Worm (Caenorhabditis elegans) whole organism, young adult: ENCODE data around the gene C08H9.18.
A peak's percentile ranks its signal among the peaks of the same experiment; 100 is the strongest.

ENCODE experiments used
- B0035.1 ChIP-seq: sonication (generic microtip); optimal IDR thresholded peaks from 2 replicates; lab custom pipeline; 2016; ENCODE audit warnings: missing genetic modification characterization, mild to moderate bottlenecking, missing compliant biosample characterization, missing genotype, missing genetic modification reagents
- B0336.3 ChIP-seq: fragments of 200-800 bp; sonication (Bioruptor generic); IDR thresholded peaks from 2 replicates; pipeline ENCODE4 v1.3.6; 2022; ENCODE audit warnings: missing genetic modification characterization, missing compliant biosample characterization
- F37B4.10 ChIP-seq: fragments of 200-800 bp; sonication (Bioruptor generic); IDR thresholded peaks from 2 replicates; pipeline ENCODE4 v1.3.6; 2022; ENCODE audit warnings: missing genetic modification characterization, missing compliant biosample characterization
- F49E8.2 ChIP-seq: sonication (generic microtip); optimal IDR thresholded peaks from 3 replicates; lab custom pipeline; 2017; ENCODE audit warnings: missing genetic modification characterization, mild to moderate bottlenecking, missing compliant biosample characterization, antibody characterized with exemption, moderate library complexity; ENCODE audit not compliant: insufficient read depth
- F55B11.4 ChIP-seq: sonication (generic microtip); optimal IDR thresholded peaks from 2 replicates; lab custom pipeline; 2016; ENCODE audit warnings: missing compliant biosample characterization, missing genetic modification characterization, borderline replicate concordance; ENCODE audit not compliant: insufficient read depth
- F57C9.4 ChIP-seq: sonication (generic microtip); optimal IDR thresholded peaks from 2 replicates; lab custom pipeline; 2017; ENCODE audit warnings: mild to moderate bottlenecking, missing genetic modification characterization, missing compliant biosample characterization
- K11D2.4 ChIP-seq: fragments of 200-800 bp; sonication (Bioruptor generic); IDR thresholded peaks from 2 replicates; pipeline ENCODE4 v1.3.6; 2022; ENCODE audit warnings: missing genetic modification reagents, missing genetic modification characterization, missing compliant biosample characterization
- K12H6.12 ChIP-seq: fragments of 200-800 bp; sonication (Bioruptor generic); optimal IDR thresholded peaks from 2 replicates; lab custom pipeline; 2018; ENCODE audit warnings: mild to moderate bottlenecking, missing genetic modification characterization, missing compliant biosample characterization
- Y53G8AR.9 ChIP-seq: fragments of 200-800 bp; sonication (Bioruptor generic); conservative IDR thresholded peaks from 2 replicates; pipeline ENCODE4 v1.3.6; 2022; ENCODE audit warnings: missing genetic modification reagents, missing genetic modification characterization, missing compliant biosample characterization
- Y67H2A.10 ChIP-seq: fragments of 200-800 bp; sonication (Bioruptor generic); conservative IDR thresholded peaks from 2 replicates; pipeline ENCODE4 v1.3.6; 2022; ENCODE audit warnings: missing genetic modification reagents, missing genetic modification characterization, missing compliant biosample characterization
- Y79H2A.3 ChIP-seq: fragments of 200-800 bp; sonication (Bioruptor generic); conservative IDR thresholded peaks from 2 replicates; pipeline ENCODE4 v1.3.6; 2022; ENCODE audit warnings: missing genetic modification reagents, missing genetic modification characterization, missing compliant biosample characterization
- ZK185.1 ChIP-seq: sonication (generic microtip); optimal IDR thresholded peaks from 2 replicates; lab custom pipeline; 2016; ENCODE audit warnings: mild to moderate bottlenecking, missing genetic modification characterization, missing compliant biosample characterization; ENCODE audit not compliant: poor library complexity, severe bottlenecking
- aptf-2 ChIP-seq: fragments of 200-800 bp; sonication (Bioruptor generic); conservative IDR thresholded peaks from 2 replicates; pipeline ENCODE4 v1.3.6; 2022; ENCODE audit warnings: missing genetic modification reagents, missing genetic modification characterization, missing compliant biosample characterization
- aptf-3 ChIP-seq: fragments of 200-800 bp; sonication (Bioruptor generic); IDR thresholded peaks from 2 replicates; pipeline ENCODE4 v1.3.6; 2022; ENCODE audit warnings: missing genetic modification characterization, missing compliant biosample characterization
- bed-1 ChIP-seq: fragments of 200-800 bp; sonication (Bioruptor generic); IDR thresholded peaks from 2 replicates; pipeline ENCODE4 v1.3.6; 2022; ENCODE audit warnings: missing genetic modification reagents, missing genetic modification characterization, missing compliant biosample characterization
- ccch-3 ChIP-seq: fragments of 200-800 bp; sonication (Bioruptor generic); optimal IDR thresholded peaks from 2 replicates; lab custom pipeline; 2018; ENCODE audit warnings: mild to moderate bottlenecking, missing genetic modification characterization, missing compliant biosample characterization
- ceh-27 ChIP-seq: fragments of 200-800 bp; sonication (Bioruptor generic); optimal IDR thresholded peaks from 2 replicates; lab custom pipeline; 2018; ENCODE audit warnings: mild to moderate bottlenecking, missing genetic modification characterization, moderate library complexity, missing compliant biosample characterization
- ceh-91 ChIP-seq: fragments of 200-800 bp; sonication (Bioruptor generic); IDR thresholded peaks from 2 replicates; pipeline ENCODE4 v1.3.6; 2022; ENCODE audit warnings: missing genetic modification reagents, missing genetic modification characterization, missing compliant biosample characterization
- dpff-1 ChIP-seq: sonication (generic microtip); optimal IDR thresholded peaks from 2 replicates; lab custom pipeline; 2017; ENCODE audit warnings: mild to moderate bottlenecking, missing genetic modification characterization, missing compliant biosample characterization
- ekl-4 ChIP-seq: fragments of 200-800 bp; sonication (Bioruptor generic); IDR thresholded peaks from 2 replicates; pipeline ENCODE4 v1.3.6; 2022; ENCODE audit warnings: missing genetic modification reagents, missing genetic modification characterization, missing compliant biosample characterization
- him-1 ChIP-seq: sonication (generic microtip); optimal IDR thresholded peaks from 2 replicates; lab custom pipeline; 2016; ENCODE audit warnings: missing genotype, missing genetic modification reagents, missing genetic modification characterization, missing compliant biosample characterization
- hmg-1.2 ChIP-seq: fragments of 200-800 bp; sonication (Bioruptor generic); IDR thresholded peaks from 2 replicates; pipeline ENCODE4 v1.3.6; 2022; ENCODE audit warnings: missing genetic modification reagents, missing genetic modification characterization, missing compliant biosample characterization
- hrde-1 ChIP-seq: sonication (generic microtip); optimal IDR thresholded peaks from 2 replicates; lab custom pipeline; 2016; ENCODE audit warnings: missing genetic modification characterization, mild to moderate bottlenecking, missing compliant biosample characterization, moderate library complexity, missing genotype, missing genetic modification reagents, borderline replicate concordance
- lin-35 ChIP-seq, 3 experiments: fragments of 150-350 bp in 2 of 3; sonication (generic microtip) in 1 of 3; optimal IDR thresholded peaks; 2 replicates each; lab custom pipeline; 2014 to 2018; ENCODE audit warnings: missing biosample characterization in 3 of 3, missing genetic modification characterization in 3 of 3, missing genetic modification reagents in 3 of 3
- lsy-27 ChIP-seq: sonication (generic microtip); optimal IDR thresholded peaks from 2 replicates; lab custom pipeline; 2017; ENCODE audit warnings: missing genetic modification characterization, mild to moderate bottlenecking, missing compliant biosample characterization, antibody characterized with exemption, missing genotype, borderline replicate concordance; ENCODE audit not compliant: insufficient read depth
- madf-10 ChIP-seq: sonication (generic microtip); optimal IDR thresholded peaks from 2 replicates; lab custom pipeline; 2016; ENCODE audit warnings: mild to moderate bottlenecking, missing genetic modification characterization, missing compliant biosample characterization
- madf-3 ChIP-seq: fragments of 200-800 bp; sonication (Bioruptor generic); IDR thresholded peaks from 2 replicates; pipeline ENCODE4 v1.3.6; 2022; ENCODE audit warnings: missing genetic modification reagents, missing genetic modification characterization, missing compliant biosample characterization
- madf-8 ChIP-seq: fragments of 200-800 bp; sonication (Bioruptor generic); conservative IDR thresholded peaks from 2 replicates; pipeline ENCODE4 v1.3.6; 2022; ENCODE audit warnings: missing genetic modification reagents, missing genetic modification characterization, missing compliant biosample characterization
- mes-4 ChIP-seq: sonication (generic microtip); optimal IDR thresholded peaks from 2 replicates; lab custom pipeline; 2016; ENCODE audit warnings: missing genotype, missing genetic modification characterization, missing compliant biosample characterization
- nfya-1 ChIP-seq: sonication (generic microtip); optimal IDR thresholded peaks from 2 replicates; lab custom pipeline; 2017; ENCODE audit warnings: antibody characterized with exemption, missing compliant biosample characterization, missing genetic modification characterization, borderline replicate concordance; ENCODE audit not compliant: insufficient read depth
- nfyb-1 ChIP-seq: fragments of 200-800 bp; sonication (Bioruptor generic); IDR thresholded peaks from 2 replicates; pipeline ENCODE4 v1.3.6; 2022; ENCODE audit warnings: missing genetic modification reagents, missing genetic modification characterization, missing compliant biosample characterization
- nhr-120 ChIP-seq: fragments of 200-800 bp; sonication (Bioruptor generic); IDR thresholded peaks from 2 replicates; pipeline ENCODE4 v1.3.6; 2022; ENCODE audit warnings: missing genetic modification characterization, missing compliant biosample characterization
- nhr-27 ChIP-seq: fragments of 200-800 bp; sonication (Bioruptor generic); optimal IDR thresholded peaks from 2 replicates; lab custom pipeline; 2018; ENCODE audit warnings: mild to moderate bottlenecking, missing genetic modification characterization, moderate library complexity, missing compliant biosample characterization
- nhr-90 ChIP-seq: sonication (generic microtip); optimal IDR thresholded peaks from 2 replicates; lab custom pipeline; 2016; ENCODE audit warnings: missing genotype, mild to moderate bottlenecking, missing genetic modification characterization, missing compliant biosample characterization
- pbrm-1 ChIP-seq: fragments of 200-800 bp; sonication (Bioruptor generic); IDR thresholded peaks from 2 replicates; pipeline ENCODE4 v1.3.6; 2022; ENCODE audit warnings: missing genetic modification reagents, missing genetic modification characterization, missing compliant biosample characterization
- rcor-1 ChIP-seq: fragments of 200-800 bp; sonication (Bioruptor generic); IDR thresholded peaks from 2 replicates; pipeline ENCODE4 v1.3.6; 2022; ENCODE audit warnings: missing genetic modification reagents, missing genetic modification characterization, missing compliant biosample characterization
- snpc-3.4 ChIP-seq: sonication (generic microtip); optimal IDR thresholded peaks from 2 replicates; lab custom pipeline; 2017; ENCODE audit warnings: missing genetic modification characterization, mild to moderate bottlenecking, missing compliant biosample characterization, antibody characterized with exemption, moderate library complexity, missing genotype, missing genetic modification reagents
- tbp1 ChIP-seq: fragments of 200-800 bp; sonication (Bioruptor generic); optimal IDR thresholded peaks from 2 replicates; lab custom pipeline; 2018; ENCODE audit warnings: mild to moderate bottlenecking, missing genetic modification characterization, missing compliant biosample characterization
- zim-3 ChIP-seq: sonication (generic microtip); optimal IDR thresholded peaks from 2 replicates; lab custom pipeline; 2017; ENCODE audit warnings: mild to moderate bottlenecking, missing genetic modification characterization, moderate library complexity, missing compliant biosample characterization
- ztf-25 ChIP-seq: fragments of 200-800 bp; sonication (Bioruptor generic); IDR thresholded peaks from 2 replicates; pipeline ENCODE4 v1.3.6; 2022; ENCODE audit warnings: missing genetic modification reagents, missing genetic modification characterization, missing compliant biosample characterization
- ztf-28 ChIP-seq: fragments of 200-800 bp; sonication (Bioruptor generic); IDR thresholded peaks from 2 replicates; pipeline ENCODE4 v1.3.6; 2022; ENCODE audit warnings: missing genetic modification reagents, missing genetic modification characterization, missing compliant biosample characterization
- ztf-3 ChIP-seq: fragments of 200-800 bp; sonication (Bioruptor generic); optimal IDR thresholded peaks from 2 replicates; lab custom pipeline; 2018; ENCODE audit warnings: mild to moderate bottlenecking, missing genetic modification characterization, missing compliant biosample characterization
- ztf-6 ChIP-seq: fragments of 200-800 bp; sonication (Bioruptor generic); IDR thresholded peaks from 2 replicates; pipeline ENCODE4 v1.3.6; 2022; ENCODE audit warnings: missing genetic modification reagents, missing genetic modification characterization, missing compliant biosample characterization

Gene C08H9.18

ce11 chrII:9891031-9891689 is 29.1 kb upstream of the C08H9.18 start, which contains the start of gene vgln-1 (continued):
- TF ChIP-seq ceh-27 (GFP tag; lab: Kevin White, UChicago) (peak; percentile 28), ZK185.1 (tag; lab: Kevin White, UChicago) (peak; percentile 12), mes-4 (no peak)

- TF ChIP-seq aptf-2 (GFP tag; lab: Robert Waterston, UW), result no peak
- no peak for TF ChIP-seq snpc-3.4 (tag; lab: Kevin White, UChicago)
- TF ChIP-seq nfya-1, result no peak
- TF ChIP-seq F57C9.4, result no peak
- no peak for TF ChIP-seq him-1 (tag; lab: Kevin White, UChicago)
- no peak for TF ChIP-seq ztf-6 (GFP tag; lab: Robert Waterston, UW)
- no peak for TF ChIP-seq madf-10 (tag; lab: Kevin White, UChicago)
- no peak for TF ChIP-seq ekl-4 (GFP tag; lab: Robert Waterston, UW)
Measured at ce11 chrII:9888549-9888948, 26.5 kb upstream of the C08H9.18 start.

- peak; percentile 62 for TF ChIP-seq B0336.3 (GFP tag; lab: Robert Waterston, UW)
- TF ChIP-seq zim-3 (tag; lab: Kevin White, UChicago), result peak; percentile 36
- TF ChIP-seq Y79H2A.3, result no peak
- no peak for TF ChIP-seq ztf-28 (GFP tag; lab: Robert Waterston, UW)
- no peak for TF ChIP-seq ceh-91 (GFP tag; lab: Robert Waterston, UW)
- TF ChIP-seq tbp1 (GFP tag; lab: Kevin White, UChicago), result no peak
- no peak for TF ChIP-seq pbrm-1
- no peak for TF ChIP-seq F55B11.4 (tag; lab: Kevin White, UChicago)
- TF ChIP-seq B0035.1, result no peak
- TF ChIP-seq ztf-25, result no peak
- TF ChIP-seq Y67H2A.10 (GFP tag; lab: Robert Waterston, UW), result no peak
- no peak for TF ChIP-seq F49E8.2 (tag; lab: Kevin White, UChicago)
- no peak for TF ChIP-seq dpff-1 (tag; lab: Kevin White, UChicago)
- no peak for TF ChIP-seq lsy-27 (tag; lab: Kevin White, UChicago)
- TF ChIP-seq nhr-27, result no peak
- no peak for TF ChIP-seq snpc-3.4 (tag; lab: Kevin White, UChicago)
- TF ChIP-seq ztf-3 (GFP tag; lab: Kevin White, UChicago), result no peak
- TF ChIP-seq madf-8, result no peak
- TF ChIP-seq nfyb-1 (GFP tag; lab: Robert Waterston, UW), result no peak
- TF ChIP-seq K12H6.12 (tag; lab: Kevin White, UChicago), result no peak
- TF ChIP-seq aptf-3 (GFP tag; lab: Robert Waterston, UW), result 0 out of 2 replicates have a peak, but pooled peaks have one; percentile 66
- no peak for TF ChIP-seq nhr-90
- TF ChIP-seq nhr-120, result no peak
- TF ChIP-seq K11D2.4 (GFP tag; lab: Robert Waterston, UW), result no peak
- no peak for TF ChIP-seq ZK185.1 (tag; lab: Kevin White, UChicago)
- peak; percentile 71 for TF ChIP-seq Y53G8AR.9 (GFP tag; lab: Robert Waterston, UW)
- no peak for TF ChIP-seq bed-1 (GFP tag; lab: Robert Waterston, UW)
- TF ChIP-seq ccch-3 (GFP tag; lab: Kevin White, UChicago), result no peak
- TF ChIP-seq madf-3, result 0 out of 2 replicates have a peak, but pooled peaks have one; percentile 12
- TF ChIP-seq hmg-1.2, result peak; percentile 19; the same call in 1 of the 2 replicates
- no peak for TF ChIP-seq F37B4.10 (GFP tag; lab: Robert Waterston, UW)
- peak; percentile 50 for TF ChIP-seq hrde-1
- no peak for TF ChIP-seq rcor-1 (GFP tag; lab: Robert Waterston, UW)
- no peak for TF ChIP-seq aptf-2 (GFP tag; lab: Robert Waterston, UW)
- TF ChIP-seq lin-35 (GFP tag; optimal IDR thresholded peaks at IDR 0.05; lab: Kevin White, UChicago), result no peak
Measured at ce11 chrII:9886216-9886615, 24.2 kb upstream of the C08H9.18 start, which contains the start of gene algn-8. TSS of gene algn-8 (minus strand) at chrII:9886442.
